Fruit fly (Drosophila melanogaster) whole organism, adult: ENCODE results near the gene CG8668.
A peak's percentile ranks its signal among the peaks of the same experiment; 100 is the strongest.

ENCODE experiments used
- CG11617 ChIP-seq: fragments of 200-800 bp; sonication (Bioruptor generic); optimal IDR thresholded peaks from 2 replicates; lab custom pipeline; 2017; ENCODE audit warnings: mild to moderate bottlenecking, missing biosample characterization, missing genetic modification reagents, missing genetic modification characterization
- CG12768 ChIP-seq: fragments of 200-800 bp; sonication (Bioruptor generic); optimal IDR thresholded peaks from 2 replicates; lab custom pipeline; 2017; ENCODE audit warnings: missing biosample characterization, missing genetic modification characterization, mild to moderate bottlenecking, moderate library complexity, missing genetic modification reagents
- CG14711 ChIP-seq: fragments of 200-800 bp; sonication (Bioruptor generic); optimal IDR thresholded peaks from 2 replicates; lab custom pipeline; 2018; ENCODE audit warnings: missing biosample characterization, mild to moderate bottlenecking, missing genetic modification characterization, moderate library complexity
- CG1620 ChIP-seq: fragments of 200-800 bp; sonication (Bioruptor generic); optimal IDR thresholded peaks from 2 replicates; lab custom pipeline; 2016; ENCODE audit warnings: missing biosample characterization, missing genetic modification characterization
- CG33017 ChIP-seq: fragments of 200-800 bp; sonication (Bioruptor generic); optimal IDR thresholded peaks from 2 replicates; lab custom pipeline; 2018; ENCODE audit warnings: missing biosample characterization, mild to moderate bottlenecking, missing genetic modification characterization, moderate library complexity
- CG5204 ChIP-seq: fragments of 200-800 bp; sonication (Bioruptor generic); optimal IDR thresholded peaks from 2 replicates; lab custom pipeline; 2016; ENCODE audit warnings: missing biosample characterization, missing genetic modification characterization
- CG7045 ChIP-seq: fragments of 200-800 bp; sonication (Bioruptor generic); optimal IDR thresholded peaks from 2 replicates; lab custom pipeline; 2017; ENCODE audit warnings: missing biosample characterization, mild to moderate bottlenecking, missing genetic modification characterization
- Clk ChIP-seq: fragments of 200-800 bp; sonication (Bioruptor generic); optimal IDR thresholded peaks from 2 replicates; lab custom pipeline; 2017; ENCODE audit warnings: missing biosample characterization, missing genetic modification characterization
- Crg-1 ChIP-seq: fragments of 200-800 bp; sonication (Bioruptor generic); optimal IDR thresholded peaks from 2 replicates; lab custom pipeline; 2016; ENCODE audit warnings: missing biosample characterization, missing genetic modification characterization
- Hr96 ChIP-seq: fragments of 200-800 bp; sonication (Bioruptor generic); optimal IDR thresholded peaks from 2 replicates; lab custom pipeline; 2016; ENCODE audit warnings: missing biosample characterization, missing genetic modification characterization
- Mnt ChIP-seq: fragments of 200-800 bp; sonication (Bioruptor generic); optimal IDR thresholded peaks from 2 replicates; lab custom pipeline; 2016; ENCODE audit warnings: missing biosample characterization, mild to moderate bottlenecking, missing genetic modification characterization
- bab1 ChIP-seq: fragments of 200-800 bp; sonication (Bioruptor generic); optimal IDR thresholded peaks from 3 replicates; lab custom pipeline; 2019; ENCODE audit warnings: missing biosample characterization, mild to moderate bottlenecking, missing genetic modification characterization, moderate library complexity
- cic ChIP-seq: fragments of 200-800 bp; sonication (Bioruptor generic); optimal IDR thresholded peaks from 2 replicates; lab custom pipeline; 2017; ENCODE audit warnings: missing biosample characterization, mild to moderate bottlenecking, missing genetic modification characterization, moderate library complexity
- cnc ChIP-seq, 2 experiments: fragments of >200 bp; optimal IDR thresholded peaks; 2 replicates each; lab custom pipeline; 2017
- kay ChIP-seq: fragments of 200-800 bp; sonication (Bioruptor generic); peaks from one replicate; lab custom pipeline; 2016; ENCODE audit warnings: missing biosample characterization, missing genetic modification characterization, borderline replicate concordance
- ovo ChIP-seq: fragments of 200-800 bp; sonication (Bioruptor generic); optimal IDR thresholded peaks from 2 replicates; lab custom pipeline; 2016; ENCODE audit warnings: missing biosample characterization, missing genetic modification characterization
- pad ChIP-seq: fragments of 200-800 bp; sonication (Bioruptor generic); optimal IDR thresholded peaks from 3 replicates; lab custom pipeline; 2017; ENCODE audit warnings: missing biosample characterization, missing genetic modification characterization, mild to moderate bottlenecking, moderate library complexity, missing genetic modification reagents
- tj ChIP-seq: fragments of 200-800 bp; sonication (Bioruptor generic); optimal IDR thresholded peaks from 3 replicates; lab custom pipeline; 2017; ENCODE audit warnings: missing biosample characterization, mild to moderate bottlenecking, missing genetic modification characterization, moderate library complexity
- toe ChIP-seq: fragments of 200-800 bp; sonication (Bioruptor generic); optimal IDR thresholded peaks from 2 replicates; lab custom pipeline; 2016; ENCODE audit warnings: missing biosample characterization, missing genetic modification characterization

Gene CG8668

dm6 chr2L:8133772-8134386, 7.1 kb downstream of the CG8668 start:
- TF ChIP-seq toe (no peak), tj (GFP tag; lab: Kevin White, UChicago) (no peak), kay (GFP tag; lab: Kevin White, UChicago) (peak; percentile 74), CG14711 (no peak), bab1 (GFP tag; lab: Kevin White, UChicago) (peak; percentile 38), Hr96 (GFP tag; lab: Kevin White, UChicago) (no peak), CG1620 (GFP tag; lab: Kevin White, UChicago) (no peak), Clk (GFP tag; lab: Kevin White, UChicago) (no peak), CG33017 (no peak), CG12768 (GFP tag; lab: Kevin White, UChicago) (no peak)

- TF ChIP-seq CG12768 (GFP tag; lab: Kevin White, UChicago) (no peak), CG7045 (no peak), cnc (optimal IDR thresholded peaks at IDR 0.05; lab: Kevin White, UChicago) (no peak), cic (GFP tag; lab: Kevin White, UChicago) (no peak), CG5204 (GFP tag; lab: Kevin White, UChicago) (no peak), kay (GFP tag; lab: Kevin White, UChicago) (no peak), ovo (GFP tag; lab: Kevin White, UChicago) (no peak), Clk (GFP tag; lab: Kevin White, UChicago) (no peak)
These were observed 16.0 kb downstream of the CG8668 start for dm6 chr2L:8142760-8143159.

- no peak for TF ChIP-seq Clk (GFP tag; lab: Kevin White, UChicago)
- TF ChIP-seq bab1 (GFP tag; lab: Kevin White, UChicago), result no peak
- no peak for TF ChIP-seq Mnt
- no peak for TF ChIP-seq Hr96 (GFP tag; lab: Kevin White, UChicago)
- TF ChIP-seq CG5204 (GFP tag; lab: Kevin White, UChicago), result no peak
- no peak for TF ChIP-seq CG11617 (GFP tag; lab: Kevin White, UChicago)
- TF ChIP-seq kay (GFP tag; lab: Kevin White, UChicago), result no peak
- TF ChIP-seq toe, result no peak
- TF ChIP-seq CG14711, result no peak
- no peak for TF ChIP-seq CG7045
- no peak for TF ChIP-seq Crg-1 (GFP tag; lab: Kevin White, UChicago)
- no peak for TF ChIP-seq CG1620 (GFP tag; lab: Kevin White, UChicago)
These were observed 17.1 kb downstream of the CG8668 start, which contains the start of gene CG42762 for dm6 chr2L:8143947-8144346. CG42762 (minus strand) TSS chr2L:8144047.

dm6 chr2L:8145067-8145808, 18.4 kb downstream of the CG8668 start, which contains the start of the genes CG42763 and CG43394:
CG42763 (minus strand) TSS chr2L:8145107.
CG43394 (plus strand) TSS chr2L:8145758.
- TF ChIP-seq ovo (GFP tag; lab: Kevin White, UChicago), result no peak
- TF ChIP-seq kay (GFP tag; lab: Kevin White, UChicago), result peak; percentile 75

dm6 chr2L:8146994-8147661, 20.3 kb downstream of the CG8668 start, which contains the start of gene CG31606:
CG31606 (plus strand) TSS chr2L:8147611.
- TF ChIP-seq ovo (GFP tag; lab: Kevin White, UChicago), result no peak
- no peak for TF ChIP-seq CG5204 (GFP tag; lab: Kevin White, UChicago)
- TF ChIP-seq Mnt, result no peak
- TF ChIP-seq Hr96 (GFP tag; lab: Kevin White, UChicago), result no peak
- TF ChIP-seq tj (GFP tag; lab: Kevin White, UChicago), result no peak
- TF ChIP-seq bab1 (GFP tag; lab: Kevin White, UChicago), result no peak
- no peak for TF ChIP-seq CG14711
- no peak for TF ChIP-seq Crg-1 (GFP tag; lab: Kevin White, UChicago)
- no peak for TF ChIP-seq CG1620 (GFP tag; lab: Kevin White, UChicago)
- no peak for TF ChIP-seq CG7045
- TF ChIP-seq CG33017, result no peak
- no peak for TF ChIP-seq pad (GFP tag; lab: Kevin White, UChicago)
- TF ChIP-seq CG11617 (GFP tag; lab: Kevin White, UChicago), result no peak
- no peak for TF ChIP-seq Clk (GFP tag; lab: Kevin White, UChicago)
- no peak for TF ChIP-seq cic (GFP tag; lab: Kevin White, UChicago)

- TF ChIP-seq Clk (GFP tag; lab: Kevin White, UChicago), result no peak
- TF ChIP-seq CG14711, result no peak
- no peak for TF ChIP-seq Mnt
- TF ChIP-seq ovo (GFP tag; lab: Kevin White, UChicago), result no peak
These were observed 21.8 kb downstream of the CG8668 start for dm6 chr2L:8148514-8149085.
